Fruit fly (Drosophila melanogaster) whole organism, embryonic: ENCODE measurements around the gene CG31327.

Experiments used
- Atf3 ChIP-seq: fragments of 200-800 bp; sonication (Bioruptor generic); optimal IDR thresholded peaks from 3 replicates; lab custom pipeline; 2016; ENCODE audit warnings: missing biosample characterization, missing genetic modification characterization
- CG1024 ChIP-seq: fragments of 200-800 bp; sonication (Bioruptor generic); IDR thresholded peaks from 2 replicates; pipeline ENCODE4 v1.3.6; 2022; ENCODE audit warnings: missing biosample characterization, missing genetic modification characterization
- CG10543 ChIP-seq: fragments of 200-800 bp; sonication (Bioruptor generic); optimal IDR thresholded peaks from 3 replicates; lab custom pipeline; 2017; ENCODE audit warnings: missing biosample characterization, mild to moderate bottlenecking, missing genetic modification characterization, moderate library complexity
- CG12219 ChIP-seq: fragments of 200-800 bp; sonication (Bioruptor generic); optimal IDR thresholded peaks from 3 replicates; lab custom pipeline; 2018; ENCODE audit warnings: missing biosample characterization, mild to moderate bottlenecking, missing genetic modification characterization
- CG13424 ChIP-seq: fragments of 200-800 bp; sonication (Bioruptor generic); optimal IDR thresholded peaks from 2 replicates; lab custom pipeline; 2019; ENCODE audit warnings: missing biosample characterization, mild to moderate bottlenecking, missing genetic modification characterization, moderate library complexity
- CG14710 ChIP-seq: fragments of 200-800 bp; sonication (Bioruptor generic); optimal IDR thresholded peaks from 3 replicates; lab custom pipeline; 2019; ENCODE audit warnings: missing biosample characterization, mild to moderate bottlenecking, missing genetic modification characterization, moderate library complexity
- CG17829 ChIP-seq: fragments of 200-800 bp; optimal IDR thresholded peaks from 2 replicates; lab custom pipeline; 2019; ENCODE audit warnings: missing biosample characterization, mild to moderate bottlenecking, missing genetic modification characterization, moderate library complexity
- CG2202 ChIP-seq: fragments of 200-800 bp; sonication (Bioruptor generic); optimal IDR thresholded peaks from 2 replicates; lab custom pipeline; 2018; ENCODE audit warnings: missing biosample characterization, mild to moderate bottlenecking, missing genetic modification characterization
- CG2889 ChIP-seq: fragments of 200-800 bp; sonication (Bioruptor generic); IDR thresholded peaks from 3 replicates; pipeline ENCODE4 v1.3.6; 2022; ENCODE audit warnings: missing biosample characterization, missing genetic modification characterization
- CG4424 ChIP-seq: fragments of 200-800 bp; sonication (Bioruptor generic); optimal IDR thresholded peaks from 3 replicates; lab custom pipeline; 2016; ENCODE audit warnings: missing biosample characterization, missing genetic modification characterization
- CG5953 ChIP-seq: fragments of 200-800 bp; sonication (Bioruptor generic); IDR thresholded peaks from 2 replicates; pipeline ENCODE4 v1.3.6; 2022; ENCODE audit warnings: missing biosample characterization, missing genetic modification characterization
- CG7745 ChIP-seq: fragments of 200-800 bp; sonication (Bioruptor generic); optimal IDR thresholded peaks from 2 replicates; lab custom pipeline; 2018; ENCODE audit warnings: missing biosample characterization, mild to moderate bottlenecking, missing genetic modification characterization, moderate library complexity
- CG7786 ChIP-seq: fragments of 200-800 bp; sonication (Bioruptor generic); optimal IDR thresholded peaks from 2 replicates; lab custom pipeline; 2016; ENCODE audit warnings: missing biosample characterization, missing genetic modification characterization
- CG8281 ChIP-seq: fragments of 200-800 bp; sonication (Bioruptor generic); optimal IDR thresholded peaks from 2 replicates; lab custom pipeline; 2018; ENCODE audit warnings: missing biosample characterization, mild to moderate bottlenecking, missing genetic modification characterization, moderate library complexity
- CG8290 ChIP-seq, 3 experiments: fragments of 200-800 bp; sonication (Bioruptor generic); optimal IDR thresholded peaks; 2 replicates each; lab custom pipeline; 2016 to 2019; ENCODE audit warnings: missing biosample characterization in 3 of 3, missing genetic modification characterization in 3 of 3, mild to moderate bottlenecking in 2 of 3, moderate library complexity in 1 of 3
- CG8478 ChIP-seq: fragments of >200 bp; optimal IDR thresholded peaks from 2 replicates; lab custom pipeline; 2018
- CG9437 ChIP-seq: fragments of 200-800 bp; sonication (Bioruptor generic); optimal IDR thresholded peaks from 2 replicates; lab custom pipeline; 2018; ENCODE audit warnings: missing biosample characterization, mild to moderate bottlenecking, missing genetic modification characterization
- Chrac-16 ChIP-seq: fragments of 200-800 bp; sonication (Bioruptor generic); optimal IDR thresholded peaks from 3 replicates; lab custom pipeline; 2016; ENCODE audit warnings: missing biosample characterization, missing genetic modification characterization
- CrebB ChIP-seq: fragments of 200-800 bp; sonication (Bioruptor generic); optimal IDR thresholded peaks from 3 replicates; lab custom pipeline; 2018; ENCODE audit warnings: missing biosample characterization, mild to moderate bottlenecking, missing genetic modification characterization
- D ChIP-seq, 2 experiments: fragments of 200-800 bp in 1 of 2; fragments of >200 bp in 1 of 2; sonication (Bioruptor generic) in 1 of 2; optimal IDR thresholded peaks; 2 replicates in 1 of 2; 3 replicates in 1 of 2; lab custom pipeline; 2017; ENCODE audit warnings: mild to moderate bottlenecking in 1 of 2, missing biosample characterization in 1 of 2, missing genetic modification characterization in 1 of 2, missing genetic modification reagents in 1 of 2
- Dad ChIP-seq: fragments of 200-800 bp; sonication (Bioruptor generic); optimal IDR thresholded peaks from 3 replicates; lab custom pipeline; 2016; ENCODE audit warnings: missing biosample characterization, missing genetic modification characterization
- Doc2 ChIP-seq: fragments of 200-800 bp; sonication (Bioruptor generic); IDR thresholded peaks from 2 replicates; pipeline ENCODE4 v1.3.6; 2022; ENCODE audit warnings: missing biosample characterization, missing genetic modification characterization
- ERR ChIP-seq: fragments of 200-800 bp; sonication (Bioruptor generic); optimal IDR thresholded peaks from 2 replicates; lab custom pipeline; 2016; ENCODE audit warnings: missing biosample characterization, missing genetic modification characterization
- Elba2 ChIP-seq: fragments of 200-800 bp; sonication (Bioruptor generic); optimal IDR thresholded peaks from 3 replicates; lab custom pipeline; 2016; ENCODE audit warnings: missing biosample characterization, missing genetic modification characterization
- Fer2 ChIP-seq: fragments of 200-800 bp; sonication (Bioruptor generic); optimal IDR thresholded peaks from 2 replicates; lab custom pipeline; 2018; ENCODE audit warnings: missing biosample characterization, mild to moderate bottlenecking, missing genetic modification characterization, moderate library complexity
- Mrtf ChIP-seq: fragments of 200-800 bp; sonication (Bioruptor generic); IDR thresholded peaks from 3 replicates; pipeline ENCODE4 v1.3.6; 2022; ENCODE audit warnings: missing biosample characterization, missing genetic modification characterization
- Myb ChIP-seq: fragments of 200-800 bp; sonication (Bioruptor generic); optimal IDR thresholded peaks from 2 replicates; lab custom pipeline; 2016; ENCODE audit warnings: missing biosample characterization, missing genetic modification characterization
- PHDP ChIP-seq: fragments of 200-800 bp; sonication (Bioruptor generic); optimal IDR thresholded peaks from 3 replicates; lab custom pipeline; 2018; ENCODE audit warnings: missing biosample characterization, mild to moderate bottlenecking, missing genetic modification characterization, moderate library complexity
- Ravus ChIP-seq: fragments of 200-800 bp; sonication (Bioruptor generic); IDR thresholded peaks from 2 replicates; pipeline ENCODE4 v1.3.6; 2022; ENCODE audit warnings: missing biosample characterization, missing genetic modification characterization
- Side ChIP-seq: fragments of 200-800 bp; sonication (Bioruptor generic); optimal IDR thresholded peaks from 2 replicates; lab custom pipeline; 2016; ENCODE audit warnings: missing biosample characterization, missing genetic modification characterization
- Usf ChIP-seq: fragments of 200-800 bp; sonication (Bioruptor generic); optimal IDR thresholded peaks from 2 replicates; lab custom pipeline; 2017; ENCODE audit warnings: missing genotype, missing biosample characterization, missing genetic modification characterization
- YL-1 ChIP-seq: fragments of 200-800 bp; sonication (Bioruptor generic); optimal IDR thresholded peaks from 3 replicates; lab custom pipeline; 2017; ENCODE audit warnings: missing biosample characterization, mild to moderate bottlenecking, missing genetic modification characterization
- ac ChIP-seq: fragments of 200-800 bp; sonication (Bioruptor generic); optimal IDR thresholded peaks from 3 replicates; lab custom pipeline; 2017; ENCODE audit warnings: missing biosample characterization, mild to moderate bottlenecking, missing genetic modification characterization
- ash1 ChIP-seq: fragments of 200-800 bp; sonication (Bioruptor generic); optimal IDR thresholded peaks from 2 replicates; lab custom pipeline; 2018; ENCODE audit warnings: missing biosample characterization, mild to moderate bottlenecking, missing genetic modification characterization
- dimm ChIP-seq: fragments of 200-800 bp; sonication (Bioruptor generic); IDR thresholded peaks from 2 replicates; pipeline ENCODE4 v1.3.6; 2022; ENCODE audit warnings: missing biosample characterization, missing genetic modification characterization
- dpn ChIP-seq, 2 experiments: fragments of 200-800 bp; sonication (Bioruptor generic); optimal IDR thresholded peaks; 3 replicates each; lab custom pipeline; 2016; ENCODE audit warnings: missing biosample characterization in 2 of 2, missing genetic modification characterization in 2 of 2
- emc ChIP-seq: fragments of 200-800 bp; sonication (Bioruptor generic); optimal IDR thresholded peaks from 2 replicates; lab custom pipeline; 2016; ENCODE audit warnings: missing biosample characterization, missing genetic modification characterization
- her ChIP-seq: fragments of 200-800 bp; sonication (Bioruptor generic); optimal IDR thresholded peaks from 2 replicates; lab custom pipeline; 2016; ENCODE audit warnings: missing biosample characterization, missing genetic modification characterization
- hkb ChIP-seq, 2 experiments: fragments of 200-800 bp in 1 of 2; fragments of >200 bp in 1 of 2; sonication (Bioruptor generic) in 1 of 2; IDR thresholded peaks in 1 of 2; optimal IDR thresholded peaks in 1 of 2; 2 replicates each; pipeline versions ENCODE4 v1.3.6 to Lab custom; 2017 to 2022; ENCODE audit warnings: missing biosample characterization in 1 of 2, missing genetic modification characterization in 1 of 2
- hth ChIP-seq: fragments of >200 bp; optimal IDR thresholded peaks from 2 replicates; lab custom pipeline; 2017; ENCODE audit warnings: inconsistent platforms
- kah ChIP-seq: fragments of 200-800 bp; sonication (Bioruptor generic); optimal IDR thresholded peaks from 2 replicates; lab custom pipeline; 2018; ENCODE audit warnings: missing biosample characterization, mild to moderate bottlenecking, missing genetic modification characterization
- phol ChIP-seq: fragments of 200-800 bp; sonication (Bioruptor generic); optimal IDR thresholded peaks from 3 replicates; lab custom pipeline; 2018; ENCODE audit warnings: missing biosample characterization, mild to moderate bottlenecking, missing genetic modification characterization, moderate library complexity
- sd ChIP-seq: fragments of 200-800 bp; sonication (Bioruptor generic); optimal IDR thresholded peaks from 3 replicates; lab custom pipeline; 2018; ENCODE audit warnings: missing biosample characterization, mild to moderate bottlenecking, missing genetic modification characterization, moderate library complexity
- sisA ChIP-seq: fragments of 200-800 bp; sonication (Bioruptor generic); IDR thresholded peaks from 2 replicates; pipeline ENCODE4 v1.3.6; 2022; ENCODE audit warnings: missing biosample characterization, missing genetic modification characterization
- trem ChIP-seq: fragments of 200-800 bp; optimal IDR thresholded peaks from 3 replicates; lab custom pipeline; 2019; ENCODE audit warnings: missing biosample characterization, mild to moderate bottlenecking, missing genetic modification characterization, moderate library complexity
- unc-4 ChIP-seq: fragments of 200-800 bp; sonication (Bioruptor generic); IDR thresholded peaks from 2 replicates; pipeline ENCODE4 v1.3.6; 2022; ENCODE audit warnings: missing biosample characterization, missing genetic modification characterization; ENCODE audit not compliant: partially characterized antibody
- unpg ChIP-seq: fragments of 200-800 bp; sonication (Bioruptor generic); optimal IDR thresholded peaks from 3 replicates; lab custom pipeline; 2018; ENCODE audit warnings: missing biosample characterization, mild to moderate bottlenecking, missing genetic modification characterization, moderate library complexity
- z ChIP-seq: fragments of 200-800 bp; sonication (Bioruptor generic); IDR thresholded peaks from 3 replicates; pipeline ENCODE4 v1.3.6; 2022; ENCODE audit warnings: missing biosample characterization, missing genetic modification characterization

CG31327 gene

DNA sequence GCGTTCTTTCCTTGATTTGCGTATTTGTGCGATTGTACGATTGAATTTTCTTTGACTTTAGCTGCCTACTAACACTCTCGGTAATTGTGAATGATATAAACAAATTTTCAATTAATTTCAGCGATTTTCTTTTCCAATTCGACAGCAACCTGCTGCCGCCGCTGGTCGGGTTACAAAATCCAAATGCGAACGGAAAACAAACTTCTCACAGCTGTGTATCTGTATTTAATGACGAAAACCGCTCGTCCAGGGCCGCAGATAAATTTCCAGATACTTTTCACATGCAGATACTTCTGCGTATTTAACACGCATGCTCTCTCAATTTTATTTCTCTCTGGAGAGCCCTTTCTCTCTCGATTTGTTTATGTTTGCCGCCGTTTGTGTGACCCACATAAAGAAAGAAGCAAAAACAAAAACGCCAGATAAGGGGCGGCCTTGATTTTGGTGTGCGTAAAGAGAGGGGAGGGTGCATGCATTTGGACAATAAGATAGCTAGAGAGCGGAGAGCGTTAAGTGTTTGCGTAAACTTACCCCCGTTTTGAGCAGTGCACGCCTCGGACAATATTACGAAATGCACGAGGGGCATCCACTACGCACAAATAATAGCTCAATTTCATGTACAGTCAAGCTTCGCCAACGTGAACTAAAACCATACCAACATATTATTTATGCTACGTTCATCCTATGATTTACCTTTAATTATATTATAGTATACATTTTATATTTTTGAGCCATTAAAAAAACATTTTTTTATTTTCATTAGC is 51.7 kb downstream of the CG31327 start, which contains the start of gene CG12402 (continued):
- peak; percentile 63 for TF ChIP-seq CG9437
- TF ChIP-seq Ravus (GFP tag; lab: Robert Waterston, UW), result peak; percentile 48
- TF ChIP-seq ERR, result peak; percentile 47
- no peak for TF ChIP-seq Usf (GFP tag; lab: Kevin White, UChicago)
- TF ChIP-seq unpg (GFP tag; lab: Kevin White, UChicago), result peak; percentile 90
- TF ChIP-seq CG7745 (tag; lab: Kevin White, UChicago), result peak; percentile 67
- TF ChIP-seq CG4424 (GFP tag; lab: Kevin White, UChicago), result peak; percentile 88
- TF ChIP-seq CG17829, result peak; percentile 91
- TF ChIP-seq phol (tag; lab: Kevin White, UChicago), result peak; percentile 86
- TF ChIP-seq CG12219 (GFP tag; lab: Kevin White, UChicago), result peak; percentile 82
- TF ChIP-seq her, result peak; percentile 72
- TF ChIP-seq CG2202, result peak; percentile 64
- peak; percentile 69 for TF ChIP-seq sd (tag; lab: Kevin White, UChicago)
- TF ChIP-seq Dad, result peak; percentile 32
- TF ChIP-seq Myb (GFP tag; lab: Kevin White, UChicago), result peak; percentile 24
- TF ChIP-seq Fer2 (tag; lab: Kevin White, UChicago), result peak; percentile 65
- TF ChIP-seq CG8290 (GFP tag; optimal IDR thresholded peaks at IDR 0.05; lab: Kevin White, UChicago), result peak; percentile 82
- TF ChIP-seq CG8290 (tag; optimal IDR thresholded peaks at IDR 0.05; lab: Kevin White, UChicago), result peak; percentile 53 to 90
- TF ChIP-seq CG1024, result peak; percentile 73
- no peak for TF ChIP-seq hth (lab: Kevin White, UChicago)
- no peak for TF ChIP-seq Doc2
- TF ChIP-seq Elba2 (GFP tag; lab: Kevin White, UChicago), result peak; percentile 88
- TF ChIP-seq CG10543, result peak; percentile 78
- TF ChIP-seq sisA, result peak; percentile 83
- TF ChIP-seq ac (GFP tag; lab: Kevin White, UChicago), result peak; percentile 8
- TF ChIP-seq emc (GFP tag; lab: Kevin White, UChicago), result no peak
- TF ChIP-seq CG14710 (tag; lab: Kevin White, UChicago), result peak; percentile 66
- TF ChIP-seq CG13424, result peak; percentile 84
- TF ChIP-seq YL-1, result no peak
- TF ChIP-seq kah (GFP tag; lab: Kevin White, UChicago), result peak; percentile 81
- peak; percentile 63 for TF ChIP-seq trem (tag; lab: Kevin White, UChicago)
- TF ChIP-seq CrebB (tag; lab: Kevin White, UChicago), result peak; percentile 60
- TF ChIP-seq dpn (GFP tag; optimal IDR thresholded peaks at IDR 0.05; lab: Kevin White, UChicago), result peak; percentile 73 to 86
- TF ChIP-seq Chrac-16, result peak; percentile 79
- TF ChIP-seq CG5953 (GFP tag; lab: Robert Waterston, UW), result peak; percentile 87
- peak; percentile 87 for TF ChIP-seq PHDP (tag; lab: Kevin White, UChicago)
- peak; percentile 62; the same call in 2 of the 3 replicates for TF ChIP-seq z
- TF ChIP-seq unc-4, result peak; percentile 42; the same call in 1 of the 2 replicates
- peak; percentile 84 for TF ChIP-seq Mrtf
- peak; percentile 51; the same call in 1 of the 2 replicates for TF ChIP-seq dimm (GFP tag; lab: Robert Waterston, UW)
- peak; percentile 19 for TF ChIP-seq Atf3 (GFP tag; lab: Kevin White, UChicago)
- TF ChIP-seq D (optimal IDR thresholded peaks at IDR 0.05; lab: Kevin White, UChicago), result no peak
- peak; percentile 81 for TF ChIP-seq D (GFP tag; optimal IDR thresholded peaks at IDR 0.05; lab: Kevin White, UChicago)
- no peak for TF ChIP-seq CG8478 (lab: Kevin White, UChicago)
- peak; percentile 49 for TF ChIP-seq ash1 (GFP tag; lab: Kevin White, UChicago)
- peak; percentile 71 for TF ChIP-seq Side (GFP tag; lab: Kevin White, UChicago)
- TF ChIP-seq CG2889, result peak; percentile 44; the same call in 1 of the 3 replicates
- peak; percentile 51 for TF ChIP-seq CG7786 (GFP tag; lab: Kevin White, UChicago)
- TF ChIP-seq hkb (optimal IDR thresholded peaks at IDR 0.05; lab: Kevin White, UChicago), result no peak
- peak; percentile 95 for TF ChIP-seq hkb (GFP tag; IDR thresholded peaks at IDR 0.05; lab: Robert Waterston, UW)
- peak; percentile 67 for TF ChIP-seq CG8281 (tag; lab: Kevin White, UChicago)
